Fruit fly (Drosophila melanogaster): ENCODE measurements around the gene bchs.

Gene bchs

dm6 chr2L:5943229-5944078, 36.5 kb downstream of the bchs start, which contains the start of the genes Sfp26Ad and Gpdh1 (continued):
- peak; percentile 53; the same call in 1 of the 2 replicates for TF ChIP-seq CG1024 (GFP tag; IDR thresholded peaks at IDR 0.05)
- peak; percentile 82 for TF ChIP-seq CG4424 (GFP tag; optimal IDR thresholded peaks at IDR 0.05)
- TF ChIP-seq Fer3 (tag; optimal IDR thresholded peaks at IDR 0.05) = peak; percentile 61
- TF ChIP-seq Dref (GFP tag; IDR thresholded peaks at IDR 0.05) = peak; percentile 48; the same call in 1 of the 2 replicates
- peak; percentile 80 for TF ChIP-seq HmgZ (tag; optimal IDR thresholded peaks at IDR 0.05)
- TF ChIP-seq pho (GFP tag; optimal IDR thresholded peaks at IDR 0.05) = peak; percentile 82
- TF ChIP-seq amos (GFP tag; IDR thresholded peaks at IDR 0.05; ENCODE audit: partially characterized antibody) = peak; percentile 36
- peak; percentile 55 for TF ChIP-seq Lhr (GFP tag; optimal IDR thresholded peaks at IDR 0.05)
- TF ChIP-seq GATAe (GFP tag; conservative IDR thresholded peaks at IDR 0.05) = no peak
- peak; percentile 65 for TF ChIP-seq MESR4 (GFP tag; optimal IDR thresholded peaks at IDR 0.05)
- TF ChIP-seq CG13894 (tag; optimal IDR thresholded peaks at IDR 0.05) = peak; percentile 60
- peak; percentile 63 for TF ChIP-seq crc (GFP tag; optimal IDR thresholded peaks at IDR 0.05)
- TF ChIP-seq Atf-2 (GFP tag; optimal IDR thresholded peaks at IDR 0.05) = peak; percentile 34
- TF ChIP-seq CG15073 (GFP tag; optimal IDR thresholded peaks at IDR 0.05) = no peak
- peak; percentile 72 for TF ChIP-seq CG2678 (tag; optimal IDR thresholded peaks at IDR 0.05)
- 0 out of 2 replicates have a peak, but pooled peaks have one; percentile 7 for TF ChIP-seq Taf1 (GFP tag; IDR thresholded peaks at IDR 0.05)
- TF ChIP-seq lab (GFP tag; optimal IDR thresholded peaks at IDR 0.05) = peak; percentile 87
- TF ChIP-seq sc (optimal IDR thresholded peaks at IDR 0.05) = no peak
- TF ChIP-seq sc (GFP tag; optimal IDR thresholded peaks at IDR 0.05) = no peak
- TF ChIP-seq CG15011 (GFP tag; optimal IDR thresholded peaks at IDR 0.05) = peak; percentile 12
- peak; percentile 45 for TF ChIP-seq CG14667 (GFP tag; IDR thresholded peaks at IDR 0.05)
- TF ChIP-seq Ravus (GFP tag; IDR thresholded peaks at IDR 0.05) = no peak
- peak; percentile 71 for TF ChIP-seq eyg (GFP tag; optimal IDR thresholded peaks at IDR 0.05)
- TF ChIP-seq bsh (GFP tag; optimal IDR thresholded peaks at IDR 0.05) = peak; percentile 39 to 62
- peak; percentile 74; the same call in 2 of the 3 replicates for TF ChIP-seq CG17361 (GFP tag; IDR thresholded peaks at IDR 0.05)
- TF ChIP-seq CG7271 (tag; optimal IDR thresholded peaks at IDR 0.05) = no peak
- TF ChIP-seq CG30403 (GFP tag; optimal IDR thresholded peaks at IDR 0.05) = peak; percentile 83
- peak; percentile 58; the same call in 1 of the 2 replicates for TF ChIP-seq seq (GFP tag; IDR thresholded peaks at IDR 0.05)
- peak; percentile 59; the same call in 1 of the 3 replicates for TF ChIP-seq sr (GFP tag; IDR thresholded peaks at IDR 0.05)
- TF ChIP-seq tna (GFP tag; IDR thresholded peaks at IDR 0.05; ENCODE audit: partially characterized antibody) = no peak; the same call in 1 of the 2 replicates
- peak; percentile 77 for TF ChIP-seq Dll (GFP tag; IDR thresholded peaks at IDR 0.05; ENCODE audit: partially characterized antibody)
- TF ChIP-seq CG1603 (tag; optimal IDR thresholded peaks at IDR 0.05) = peak; percentile 82
- TF ChIP-seq CG11398 (GFP tag; optimal IDR thresholded peaks at IDR 0.05) = peak; percentile 12
- TF ChIP-seq CG2712 (tag; optimal IDR thresholded peaks at IDR 0.05) = peak; percentile 68
- TF ChIP-seq CG11723 (GFP tag; optimal IDR thresholded peaks at IDR 0.05) = peak; percentile 57
- no peak for TF ChIP-seq D (optimal IDR thresholded peaks at IDR 0.05)
- peak; percentile 47 for TF ChIP-seq D (GFP tag; optimal IDR thresholded peaks at IDR 0.05)
- TF ChIP-seq Aef1 (GFP tag; IDR thresholded peaks at IDR 0.05) = peak; percentile 63; the same call in 1 of the 3 replicates
- TF ChIP-seq CG30020 (tag; optimal IDR thresholded peaks at IDR 0.05) = peak; percentile 47
- TF ChIP-seq dm (GFP tag; optimal IDR thresholded peaks at IDR 0.05) = no peak
- peak; percentile 17 for TF ChIP-seq CG9437 (GFP tag; optimal IDR thresholded peaks at IDR 0.05)
- TF ChIP-seq CG4617 (GFP tag; optimal IDR thresholded peaks at IDR 0.05; ENCODE audit: borderline replicate concordance) = peak; percentile 91
- peak; percentile 80 for TF ChIP-seq CG32532 (GFP tag; IDR thresholded peaks at IDR 0.05)
- peak in 1 of 2 experiments; percentile 57 for TF ChIP-seq insv (GFP tag; optimal IDR thresholded peaks at IDR 0.05)
- peak; percentile 85 for TF ChIP-seq yki (optimal IDR thresholded peaks at IDR 0.05)
- peak; percentile 2 for TF ChIP-seq fd102C (GFP tag; optimal IDR thresholded peaks at IDR 0.05)
- TF ChIP-seq CG4730 (GFP tag; IDR thresholded peaks at IDR 0.05) = peak; percentile 47; the same call in 1 of the 2 replicates
- peak; percentile 75 for TF ChIP-seq MBD-R2 (GFP tag; IDR thresholded peaks at IDR 0.05)
- peak; percentile 38 for TF ChIP-seq CG12744 (GFP tag; optimal IDR thresholded peaks at IDR 0.05)
